Fruit fly (Drosophila melanogaster) whole organism, prepupa: ENCODE measurements around the gene CG12581.
"Not testable (repeated sequence)": the region's sequence is repeated elsewhere in the genome, so short reads cannot be mapped to it uniquely, and the experiment has no call there.

ENCODE experiments used
- Blimp-1 ChIP-seq: fragments of 200-800 bp; sonication (Bioruptor generic); optimal IDR thresholded peaks from 3 replicates; lab custom pipeline; 2017; ENCODE audit warnings: missing biosample characterization, missing genetic modification characterization, mild to moderate bottlenecking, moderate library complexity, missing genetic modification reagents
- CG11902 ChIP-seq: fragments of 200-800 bp; sonication (Bioruptor generic); optimal IDR thresholded peaks from 3 replicates; lab custom pipeline; 2016; ENCODE audit warnings: missing biosample characterization, missing genetic modification characterization
- CG15336 ChIP-seq: fragments of 200-800 bp; sonication (Bioruptor generic); IDR thresholded peaks from 2 replicates; pipeline ENCODE4 v1.3.6; 2022; ENCODE audit warnings: missing biosample characterization, missing genetic modification characterization
- CG1621 ChIP-seq: fragments of 200-800 bp; sonication (Bioruptor generic); optimal IDR thresholded peaks from 3 replicates; lab custom pipeline; 2018; ENCODE audit warnings: missing biosample characterization, mild to moderate bottlenecking, missing genetic modification characterization
- CG16779 ChIP-seq: fragments of 200-800 bp; sonication (Bioruptor generic); optimal IDR thresholded peaks from 3 replicates; lab custom pipeline; 2017; ENCODE audit warnings: missing biosample characterization, mild to moderate bottlenecking, missing genetic modification characterization
- CG31627 ChIP-seq: fragments of 200-800 bp; sonication (Bioruptor generic); optimal IDR thresholded peaks from 3 replicates; lab custom pipeline; 2016; ENCODE audit warnings: missing biosample characterization, missing genetic modification characterization
- CG34406 ChIP-seq: fragments of 200-800 bp; sonication (Bioruptor generic); optimal IDR thresholded peaks from 3 replicates; lab custom pipeline; 2016; ENCODE audit warnings: missing biosample characterization, missing genetic modification characterization
- CG4318 ChIP-seq: fragments of 200-800 bp; sonication (Bioruptor generic); optimal IDR thresholded peaks from 3 replicates; lab custom pipeline; 2017; ENCODE audit warnings: missing biosample characterization, mild to moderate bottlenecking, missing genetic modification characterization
- CG6276 ChIP-seq: fragments of 200-800 bp; sonication (Bioruptor generic); optimal IDR thresholded peaks from 2 replicates; lab custom pipeline; 2017; ENCODE audit warnings: missing biosample characterization, mild to moderate bottlenecking, missing genetic modification characterization
- CG6792 ChIP-seq: fragments of 200-800 bp; sonication (Bioruptor generic); optimal IDR thresholded peaks from 3 replicates; lab custom pipeline; 2016; ENCODE audit warnings: missing biosample characterization, missing genetic modification characterization
- CG6854 ChIP-seq: fragments of 200-800 bp; sonication (Bioruptor generic); optimal IDR thresholded peaks from 2 replicates; lab custom pipeline; 2017; ENCODE audit warnings: missing biosample characterization, mild to moderate bottlenecking, missing genetic modification characterization
- CG7368 ChIP-seq: fragments of 200-800 bp; sonication (Bioruptor generic); optimal IDR thresholded peaks from 3 replicates; lab custom pipeline; 2016; ENCODE audit warnings: missing biosample characterization, missing genetic modification characterization
- CG8632 ChIP-seq: fragments of 200-800 bp; sonication (Bioruptor generic); optimal IDR thresholded peaks from 3 replicates; lab custom pipeline; 2016; ENCODE audit warnings: missing biosample characterization, missing genetic modification characterization
- CG9139 ChIP-seq: fragments of 200-800 bp; sonication (Bioruptor generic); optimal IDR thresholded peaks from 3 replicates; lab custom pipeline; 2017; ENCODE audit warnings: missing biosample characterization, mild to moderate bottlenecking, missing genetic modification characterization
- Eip75B ChIP-seq: fragments of 200-800 bp; sonication (Bioruptor generic); optimal IDR thresholded peaks from 3 replicates; lab custom pipeline; 2016; ENCODE audit warnings: missing biosample characterization, missing genetic modification characterization
- Eip78C ChIP-seq: fragments of 200-800 bp; sonication (Bioruptor generic); peaks from one replicate; lab custom pipeline; 2016; ENCODE audit warnings: missing biosample characterization, missing genetic modification characterization
- Eip93F ChIP-seq: fragments of 200-800 bp; sonication (Bioruptor generic); optimal IDR thresholded peaks from 2 replicates; lab custom pipeline; 2016; ENCODE audit warnings: missing biosample characterization, mild to moderate bottlenecking, missing genetic modification characterization
- Gug ChIP-seq: fragments of 200-800 bp; sonication (Bioruptor generic); IDR thresholded peaks from 2 replicates; pipeline ENCODE4 v1.3.6; 2022; ENCODE audit warnings: missing biosample characterization, missing genetic modification characterization
- Hr38 ChIP-seq: sonication (Bioruptor generic); optimal IDR thresholded peaks from 2 replicates; lab custom pipeline; 2016; ENCODE audit warnings: missing biosample characterization, missing genetic modification characterization
- Hr39 ChIP-seq: fragments of 200-800 bp; sonication (Bioruptor generic); optimal IDR thresholded peaks from 2 replicates; lab custom pipeline; 2016; ENCODE audit warnings: missing biosample characterization, missing genetic modification characterization
- Hr4 ChIP-seq: fragments of 200-800 bp; sonication (Bioruptor generic); optimal IDR thresholded peaks from 3 replicates; lab custom pipeline; 2016; ENCODE audit warnings: missing biosample characterization, missing genetic modification characterization
- Met ChIP-seq: fragments of 200-800 bp; sonication (Bioruptor generic); optimal IDR thresholded peaks from 3 replicates; lab custom pipeline; 2016; ENCODE audit warnings: missing biosample characterization, missing genetic modification characterization
- Sox102F ChIP-seq: fragments of 200-800 bp; sonication (Bioruptor generic); optimal IDR thresholded peaks from 2 replicates; lab custom pipeline; 2016; ENCODE audit warnings: missing biosample characterization, mild to moderate bottlenecking, missing genetic modification characterization
- Sox14 ChIP-seq: fragments of 200-800 bp; sonication (Bioruptor generic); optimal IDR thresholded peaks from 3 replicates; lab custom pipeline; 2016; ENCODE audit warnings: missing biosample characterization, missing genetic modification characterization
- Sox15 ChIP-seq: fragments of 200-800 bp; sonication (Bioruptor generic); optimal IDR thresholded peaks from 3 replicates; lab custom pipeline; 2016; ENCODE audit warnings: missing biosample characterization, missing genetic modification characterization
- achi ChIP-seq: fragments of 200-800 bp; sonication (Bioruptor generic); optimal IDR thresholded peaks from 3 replicates; lab custom pipeline; 2016; ENCODE audit warnings: missing biosample characterization, missing genetic modification characterization
- acj6 ChIP-seq: fragments of 200-800 bp; sonication (Bioruptor generic); optimal IDR thresholded peaks from 3 replicates; lab custom pipeline; 2016; ENCODE audit warnings: missing biosample characterization, missing genetic modification characterization
- cyc ChIP-seq: fragments of 200-800 bp; sonication (Bioruptor generic); optimal IDR thresholded peaks from 3 replicates; lab custom pipeline; 2016; ENCODE audit warnings: missing biosample characterization, missing genetic modification characterization
- eg ChIP-seq: fragments of 200-800 bp; sonication (Bioruptor generic); IDR thresholded peaks from 3 replicates; pipeline ENCODE4 v1.3.6; 2022; ENCODE audit warnings: missing biosample characterization, missing genetic modification characterization
- esn ChIP-seq: fragments of 200-800 bp; sonication (Bioruptor generic); optimal IDR thresholded peaks from 2 replicates; lab custom pipeline; 2016; ENCODE audit warnings: missing biosample characterization, mild to moderate bottlenecking, missing genetic modification characterization, moderate library complexity
- fkh ChIP-seq: fragments of 200-800 bp; sonication (Bioruptor generic); optimal IDR thresholded peaks from 3 replicates; lab custom pipeline; 2017; ENCODE audit warnings: missing biosample characterization, mild to moderate bottlenecking, missing genetic modification characterization, moderate library complexity
- lz ChIP-seq: fragments of 200-800 bp; sonication (Bioruptor generic); optimal IDR thresholded peaks from 3 replicates; lab custom pipeline; 2016; ENCODE audit warnings: missing biosample characterization, missing genetic modification characterization
- net ChIP-seq: fragments of 200-800 bp; sonication (Bioruptor generic); optimal IDR thresholded peaks from 3 replicates; lab custom pipeline; 2016; ENCODE audit warnings: missing biosample characterization, missing genetic modification characterization
- pdm3 ChIP-seq: fragments of 200-800 bp; sonication (Bioruptor generic); optimal IDR thresholded peaks from 3 replicates; lab custom pipeline; 2016; ENCODE audit warnings: missing biosample characterization, missing genetic modification characterization
- salr ChIP-seq, 2 experiments: fragments of 200-800 bp; sonication (Bioruptor generic); optimal IDR thresholded peaks; 3 replicates each; lab custom pipeline; 2016 to 2018; ENCODE audit warnings: missing biosample characterization in 2 of 2, missing genetic modification characterization in 2 of 2, mild to moderate bottlenecking in 1 of 2
- ss ChIP-seq, 2 experiments: fragments of 200-800 bp; sonication (Bioruptor generic); optimal IDR thresholded peaks; 2 replicates in 1 of 2; 3 replicates in 1 of 2; lab custom pipeline; 2017 to 2018; ENCODE audit warnings: mild to moderate bottlenecking in 2 of 2, missing biosample characterization in 2 of 2, missing genetic modification characterization in 2 of 2, moderate library complexity in 1 of 2
- svp ChIP-seq: fragments of 200-800 bp; sonication (Bioruptor generic); peaks from one replicate; lab custom pipeline; 2016; ENCODE audit warnings: missing biosample characterization, missing genetic modification characterization
- vri ChIP-seq: fragments of 200-800 bp; sonication (Bioruptor generic); optimal IDR thresholded peaks from 3 replicates; lab custom pipeline; 2016; ENCODE audit warnings: missing biosample characterization, mild to moderate bottlenecking, missing genetic modification characterization

CG12581 gene

DNA sequence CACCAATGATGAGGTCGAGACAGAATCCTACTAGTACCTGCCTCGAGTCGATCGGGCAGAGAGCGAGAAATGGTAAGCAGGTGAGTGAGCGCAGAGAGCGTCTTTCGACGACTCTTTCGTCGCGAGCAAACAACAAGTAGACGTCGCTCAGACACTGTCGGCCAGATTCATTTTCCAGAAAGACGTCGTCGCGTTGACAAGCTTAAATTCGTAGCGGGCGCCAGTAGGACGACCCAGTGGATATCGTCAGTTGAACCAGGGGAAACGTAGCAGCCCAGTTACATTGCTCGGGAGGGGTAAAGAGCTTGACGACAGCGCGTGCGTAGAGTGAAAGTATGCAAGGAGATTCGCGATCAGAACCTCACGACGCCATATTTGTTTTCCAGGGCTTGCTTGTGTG lies at the start of gene CG12581:
Gene CG12581, plus strand, starts transcription at position 163 of the 400 bp plus-strand sequence.
- TF ChIP-seq Eip78C (GFP tag; lab: Kevin White, UChicago) = peak; percentile 5
- no peak for TF ChIP-seq lz (GFP tag; lab: Kevin White, UChicago)
- TF ChIP-seq fkh (GFP tag; lab: Kevin White, UChicago) = peak; percentile 37
- peak; percentile 10 for TF ChIP-seq Sox102F (GFP tag; lab: Kevin White, UChicago)
- TF ChIP-seq Blimp-1 (GFP tag; lab: Kevin White, UChicago) = peak; percentile 92
- no peak for TF ChIP-seq ss (GFP tag; optimal IDR thresholded peaks at IDR 0.05; lab: Kevin White, UChicago)
- TF ChIP-seq Eip75B (GFP tag; lab: Kevin White, UChicago) = peak; percentile 5
- peak; percentile 4 for TF ChIP-seq CG6854 (GFP tag; lab: Kevin White, UChicago)
- TF ChIP-seq eg (GFP tag; lab: Robert Waterston, UW) = no peak
- TF ChIP-seq cyc (GFP tag; lab: Kevin White, UChicago) = no peak

- not testable (repeated sequence) for TF ChIP-seq Blimp-1 (GFP tag; lab: Kevin White, UChicago); CG11902 (GFP tag; lab: Kevin White, UChicago); Hr4
Measured at dm6 chr3R:4126142-4126541, 48.3 kb upstream of the CG12581 start, which contains the start of gene Gfat1. Gene Gfat1, plus strand, starts transcription at chr3R:4126442.

- TF ChIP-seq Gug (GFP tag; lab: Robert Waterston, UW) (no peak), CG34406 (GFP tag; lab: Kevin White, UChicago) (no peak), vri (GFP tag; lab: Kevin White, UChicago) (no peak), Hr38 (no peak), CG6276 (GFP tag; lab: Kevin White, UChicago) (no peak), pdm3 (GFP tag; lab: Kevin White, UChicago) (no peak), Eip78C (GFP tag; lab: Kevin White, UChicago) (peak; percentile 35), Sox102F (GFP tag; lab: Kevin White, UChicago) (no peak), achi (GFP tag; lab: Kevin White, UChicago) (no peak), CG9139 (GFP tag; lab: Kevin White, UChicago) (no peak), CG7368 (GFP tag; lab: Kevin White, UChicago) (no peak), CG6854 (GFP tag; lab: Kevin White, UChicago) (no peak), acj6 (no peak), Eip93F (no peak), fkh (GFP tag; lab: Kevin White, UChicago) (no peak), CG1621 (no peak), Hr39 (GFP tag; lab: Kevin White, UChicago) (no peak), lz (GFP tag; lab: Kevin White, UChicago) (no peak), CG16779 (tag; lab: Kevin White, UChicago) (no peak), CG6792 (GFP tag; lab: Kevin White, UChicago) (no peak), Sox14 (GFP tag; lab: Kevin White, UChicago) (no peak), net (GFP tag; lab: Kevin White, UChicago) (no peak), CG31627 (GFP tag; lab: Kevin White, UChicago) (no peak), ss (GFP tag; optimal IDR thresholded peaks at IDR 0.05; lab: Kevin White, UChicago) (peak in 1 of 2 experiments; percentile 1), Met (no peak), Blimp-1 (GFP tag; lab: Kevin White, UChicago) (peak; percentile 68), svp (peak; percentile 4), esn (GFP tag; lab: Kevin White, UChicago) (no peak), salr (GFP tag; optimal IDR thresholded peaks at IDR 0.05; lab: Kevin White, UChicago) (no peak), CG15336 (GFP tag; lab: Robert Waterston, UW) (no peak), CG8632 (GFP tag; lab: Kevin White, UChicago) (no peak)
Measured at dm6 chr3R:4127505-4127904, 46.9 kb upstream of the CG12581 start.

DNA sequence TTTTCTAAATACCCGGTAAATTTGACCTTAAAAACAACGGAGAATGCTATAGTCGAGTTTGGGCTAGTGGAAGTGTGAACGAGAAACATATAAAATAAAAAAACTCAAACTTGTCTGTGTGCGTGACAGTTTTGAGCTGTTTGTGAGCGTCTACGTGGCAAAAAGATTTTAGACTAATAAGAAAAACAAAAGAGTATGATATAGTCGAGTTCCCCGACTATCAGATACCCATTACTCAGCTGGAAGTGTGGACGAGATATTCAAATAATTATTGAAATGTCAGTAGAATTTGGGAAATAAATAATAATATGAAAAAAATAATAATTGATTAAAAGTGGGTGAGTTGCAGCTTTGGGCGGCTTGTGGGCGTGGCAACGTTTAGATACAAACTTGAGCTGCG lies 46.1 kb upstream of the CG12581 start:
- TF ChIP-seq CG15336 (GFP tag; lab: Robert Waterston, UW) = no peak
- no peak for TF ChIP-seq Sox14 (GFP tag; lab: Kevin White, UChicago)
- no peak for TF ChIP-seq Sox15 (GFP tag; lab: Kevin White, UChicago)
- no peak for TF ChIP-seq CG9139 (GFP tag; lab: Kevin White, UChicago)
- TF ChIP-seq CG4318 (GFP tag; lab: Kevin White, UChicago) = no peak
